Fruit fly (Drosophila melanogaster) whole organism, adult: ENCODE results near the gene FucTC.

Experiments
- CG11617 ChIP-seq: fragments of 200-800 bp; sonication (Bioruptor generic); optimal IDR thresholded peaks from 2 replicates; lab custom pipeline; 2017; ENCODE audit warnings: mild to moderate bottlenecking, missing biosample characterization, missing genetic modification reagents, missing genetic modification characterization
- CG12768 ChIP-seq: fragments of 200-800 bp; sonication (Bioruptor generic); optimal IDR thresholded peaks from 2 replicates; lab custom pipeline; 2017; ENCODE audit warnings: missing biosample characterization, missing genetic modification characterization, mild to moderate bottlenecking, moderate library complexity, missing genetic modification reagents
- CG14711 ChIP-seq: fragments of 200-800 bp; sonication (Bioruptor generic); optimal IDR thresholded peaks from 2 replicates; lab custom pipeline; 2018; ENCODE audit warnings: missing biosample characterization, mild to moderate bottlenecking, missing genetic modification characterization, moderate library complexity
- CG1620 ChIP-seq: fragments of 200-800 bp; sonication (Bioruptor generic); optimal IDR thresholded peaks from 2 replicates; lab custom pipeline; 2016; ENCODE audit warnings: missing biosample characterization, missing genetic modification characterization
- CG33017 ChIP-seq: fragments of 200-800 bp; sonication (Bioruptor generic); optimal IDR thresholded peaks from 2 replicates; lab custom pipeline; 2018; ENCODE audit warnings: missing biosample characterization, mild to moderate bottlenecking, missing genetic modification characterization, moderate library complexity
- CG5204 ChIP-seq: fragments of 200-800 bp; sonication (Bioruptor generic); optimal IDR thresholded peaks from 2 replicates; lab custom pipeline; 2016; ENCODE audit warnings: missing biosample characterization, missing genetic modification characterization
- CG7045 ChIP-seq: fragments of 200-800 bp; sonication (Bioruptor generic); optimal IDR thresholded peaks from 2 replicates; lab custom pipeline; 2017; ENCODE audit warnings: missing biosample characterization, mild to moderate bottlenecking, missing genetic modification characterization
- CG7101 ChIP-seq: fragments of 200-800 bp; sonication (Bioruptor generic); optimal IDR thresholded peaks from 2 replicates; lab custom pipeline; 2018; ENCODE audit warnings: missing biosample characterization, mild to moderate bottlenecking, missing genetic modification characterization, moderate library complexity
- Clk ChIP-seq: fragments of 200-800 bp; sonication (Bioruptor generic); optimal IDR thresholded peaks from 2 replicates; lab custom pipeline; 2017; ENCODE audit warnings: missing biosample characterization, missing genetic modification characterization
- Crg-1 ChIP-seq: fragments of 200-800 bp; sonication (Bioruptor generic); optimal IDR thresholded peaks from 2 replicates; lab custom pipeline; 2016; ENCODE audit warnings: missing biosample characterization, missing genetic modification characterization
- Hr96 ChIP-seq: fragments of 200-800 bp; sonication (Bioruptor generic); optimal IDR thresholded peaks from 2 replicates; lab custom pipeline; 2016; ENCODE audit warnings: missing biosample characterization, missing genetic modification characterization
- Mnt ChIP-seq: fragments of 200-800 bp; sonication (Bioruptor generic); optimal IDR thresholded peaks from 2 replicates; lab custom pipeline; 2016; ENCODE audit warnings: missing biosample characterization, mild to moderate bottlenecking, missing genetic modification characterization
- bab1 ChIP-seq: fragments of 200-800 bp; sonication (Bioruptor generic); optimal IDR thresholded peaks from 3 replicates; lab custom pipeline; 2019; ENCODE audit warnings: missing biosample characterization, mild to moderate bottlenecking, missing genetic modification characterization, moderate library complexity
- cic ChIP-seq: fragments of 200-800 bp; sonication (Bioruptor generic); optimal IDR thresholded peaks from 2 replicates; lab custom pipeline; 2017; ENCODE audit warnings: missing biosample characterization, mild to moderate bottlenecking, missing genetic modification characterization, moderate library complexity
- cnc ChIP-seq, 2 experiments: fragments of >200 bp; optimal IDR thresholded peaks; 2 replicates each; lab custom pipeline; 2017
- kay ChIP-seq: fragments of 200-800 bp; sonication (Bioruptor generic); peaks from one replicate; lab custom pipeline; 2016; ENCODE audit warnings: missing biosample characterization, missing genetic modification characterization, borderline replicate concordance
- ovo ChIP-seq: fragments of 200-800 bp; sonication (Bioruptor generic); optimal IDR thresholded peaks from 2 replicates; lab custom pipeline; 2016; ENCODE audit warnings: missing biosample characterization, missing genetic modification characterization
- pad ChIP-seq: fragments of 200-800 bp; sonication (Bioruptor generic); optimal IDR thresholded peaks from 3 replicates; lab custom pipeline; 2017; ENCODE audit warnings: missing biosample characterization, missing genetic modification characterization, mild to moderate bottlenecking, moderate library complexity, missing genetic modification reagents
- tj ChIP-seq: fragments of 200-800 bp; sonication (Bioruptor generic); optimal IDR thresholded peaks from 3 replicates; lab custom pipeline; 2017; ENCODE audit warnings: missing biosample characterization, mild to moderate bottlenecking, missing genetic modification characterization, moderate library complexity
- toe ChIP-seq: fragments of 200-800 bp; sonication (Bioruptor generic); optimal IDR thresholded peaks from 2 replicates; lab custom pipeline; 2016; ENCODE audit warnings: missing biosample characterization, missing genetic modification characterization

FucTC gene

DNA sequence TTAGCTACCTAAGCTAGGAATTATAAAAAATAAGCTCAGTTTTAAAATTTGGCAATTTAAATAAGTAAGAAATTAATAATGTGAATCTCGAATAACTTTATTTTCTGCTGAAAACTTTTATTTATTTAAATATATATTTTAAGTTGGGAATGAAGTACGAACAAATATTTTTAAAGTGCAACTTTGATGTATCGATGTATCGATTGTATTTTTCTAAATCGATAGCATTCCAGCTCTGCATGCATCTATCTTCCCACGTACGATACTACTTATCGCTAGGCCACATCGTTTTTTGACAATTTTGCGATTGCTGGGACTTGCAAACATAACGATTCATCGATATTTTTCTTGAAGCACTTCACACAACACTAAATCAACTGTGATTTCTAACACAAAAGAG lies 3.7 kb downstream of the FucTC start:
- no peak for TF ChIP-seq CG33017 (tag; lab: Kevin White, UChicago)
- TF ChIP-seq cnc (optimal IDR thresholded peaks at IDR 0.05; lab: Kevin White, UChicago) = no peak
- TF ChIP-seq Hr96 (GFP tag; lab: Kevin White, UChicago) = no peak
- TF ChIP-seq toe = peak; percentile 15

DNA sequence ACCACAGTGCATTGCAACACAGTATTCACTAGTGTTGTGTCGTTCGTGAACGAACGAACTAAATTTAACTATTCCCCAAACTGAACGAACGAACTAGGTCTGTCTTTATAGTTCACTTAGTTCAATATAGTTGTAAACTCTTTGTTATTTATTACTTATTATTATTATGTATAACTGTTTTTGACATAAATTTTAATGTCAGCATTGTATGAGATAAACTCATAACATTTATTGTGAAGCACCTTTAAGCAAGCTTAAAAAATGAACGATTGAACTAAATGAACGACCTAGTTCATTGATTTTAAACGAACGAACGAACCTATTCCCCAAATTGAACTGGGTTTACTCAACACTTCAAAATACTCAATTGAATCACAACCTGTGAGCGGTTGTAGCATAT lies 4.2 kb downstream of the FucTC start:
- TF ChIP-seq Mnt (GFP tag; lab: Kevin White, UChicago) (no peak), Hr96 (GFP tag; lab: Kevin White, UChicago) (no peak), CG7101 (tag; lab: Kevin White, UChicago) (no peak), kay (GFP tag; lab: Kevin White, UChicago) (no peak), bab1 (GFP tag; lab: Kevin White, UChicago) (no peak), ovo (GFP tag; lab: Kevin White, UChicago) (no peak), cic (no peak), CG14711 (tag; lab: Kevin White, UChicago) (no peak), CG11617 (GFP tag; lab: Kevin White, UChicago) (no peak), CG1620 (GFP tag; lab: Kevin White, UChicago) (no peak), CG7045 (GFP tag; lab: Kevin White, UChicago) (no peak)

DNA sequence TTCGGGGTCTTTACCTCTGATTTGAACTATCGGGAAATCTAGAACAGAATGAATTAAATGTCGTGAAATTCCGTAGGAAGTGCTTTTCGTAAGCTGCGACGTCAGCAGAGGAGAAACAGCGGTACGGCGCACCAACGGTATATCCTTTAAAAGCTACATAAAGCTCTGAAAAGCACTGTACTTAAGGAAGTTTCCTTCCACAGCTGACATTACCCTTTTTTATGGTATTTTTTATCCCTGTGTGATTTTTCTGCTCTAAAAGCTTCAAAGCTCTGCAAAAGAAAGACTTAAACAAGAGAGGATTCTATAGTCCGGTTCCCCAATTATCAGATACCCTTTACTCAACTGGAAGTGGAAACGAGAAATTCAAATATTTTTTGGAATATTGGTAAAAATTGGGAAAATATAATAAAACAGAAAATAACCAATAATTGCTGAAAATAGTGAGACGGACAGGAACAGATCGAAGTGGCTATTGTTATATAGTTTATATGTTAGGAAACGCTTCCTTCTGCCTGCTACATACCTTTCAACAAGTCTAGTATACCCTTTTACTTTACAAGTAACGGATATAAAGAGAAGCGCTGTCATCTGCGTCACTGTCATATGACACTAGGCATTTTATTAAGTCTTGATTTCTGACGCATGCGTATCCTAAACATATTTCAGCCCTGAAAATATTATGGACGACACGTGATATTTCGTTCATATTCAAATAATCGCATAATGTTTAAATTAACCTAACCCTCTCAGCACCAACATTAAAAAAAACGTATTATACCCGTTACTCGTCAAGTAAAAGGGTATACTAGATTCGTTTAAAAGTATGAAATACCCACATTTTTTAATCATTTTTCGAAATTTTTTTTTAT lies 6.3 kb downstream of the FucTC start, which contains the start of the genes stnA and stnB:
TSS of gene stnA (minus strand) at position 51 of the 872 bp plus-strand sequence.
TSS of gene stnB (minus strand) at position 51 of the 872 bp plus-strand sequence.
- peak; percentile 28 for TF ChIP-seq CG5204
- no peak for TF ChIP-seq kay (GFP tag; lab: Kevin White, UChicago)
- TF ChIP-seq Mnt (GFP tag; lab: Kevin White, UChicago) = no peak
- TF ChIP-seq CG1620 (GFP tag; lab: Kevin White, UChicago) = no peak
- TF ChIP-seq CG14711 (tag; lab: Kevin White, UChicago) = no peak
- peak; percentile 35 for TF ChIP-seq CG7101 (tag; lab: Kevin White, UChicago)
- TF ChIP-seq Crg-1 (GFP tag; lab: Kevin White, UChicago) = no peak
- TF ChIP-seq bab1 (GFP tag; lab: Kevin White, UChicago) = no peak
- TF ChIP-seq ovo (GFP tag; lab: Kevin White, UChicago) = no peak
- peak; percentile 1 for TF ChIP-seq toe
- TF ChIP-seq pad (GFP tag; lab: Kevin White, UChicago) = no peak
- no peak for TF ChIP-seq cnc (optimal IDR thresholded peaks at IDR 0.05; lab: Kevin White, UChicago)
- TF ChIP-seq cic = no peak
- TF ChIP-seq Hr96 (GFP tag; lab: Kevin White, UChicago) = no peak
- TF ChIP-seq CG11617 (GFP tag; lab: Kevin White, UChicago) = no peak

DNA sequence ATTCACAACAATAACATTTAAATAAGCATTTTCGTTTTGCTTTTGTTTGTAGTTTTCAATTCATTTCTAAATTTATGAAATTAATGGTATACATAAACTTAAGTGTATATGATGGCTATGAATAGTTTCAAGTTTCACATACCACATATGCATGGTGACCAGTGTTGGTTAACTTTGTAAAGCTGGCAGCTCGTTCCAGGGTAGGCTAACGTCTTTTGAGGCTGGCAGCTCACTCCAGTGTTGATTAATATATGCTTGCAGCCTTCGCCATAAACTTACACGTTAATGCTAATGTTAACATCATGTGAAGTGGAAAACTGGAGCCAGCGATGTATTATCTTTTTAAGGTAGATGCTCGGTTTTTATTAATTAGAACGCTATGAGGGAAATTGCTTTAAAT lies 29.6 kb downstream of the FucTC start:
- TF ChIP-seq CG1620 (GFP tag; lab: Kevin White, UChicago) = no peak
- no peak for TF ChIP-seq CG14711 (tag; lab: Kevin White, UChicago)
- no peak for TF ChIP-seq tj (GFP tag; lab: Kevin White, UChicago)
- TF ChIP-seq ovo (GFP tag; lab: Kevin White, UChicago) = no peak
- no peak for TF ChIP-seq Clk (GFP tag; lab: Kevin White, UChicago)
- no peak for TF ChIP-seq CG7045 (GFP tag; lab: Kevin White, UChicago)
- no peak for TF ChIP-seq Crg-1 (GFP tag; lab: Kevin White, UChicago)
- TF ChIP-seq toe = no peak
- TF ChIP-seq cic = no peak
- no peak for TF ChIP-seq CG5204
- no peak for TF ChIP-seq CG7101 (tag; lab: Kevin White, UChicago)
- no peak for TF ChIP-seq CG12768 (GFP tag; lab: Kevin White, UChicago)
- no peak for TF ChIP-seq CG11617 (GFP tag; lab: Kevin White, UChicago)
- TF ChIP-seq CG33017 (tag; lab: Kevin White, UChicago) = no peak
- no peak for TF ChIP-seq Mnt (GFP tag; lab: Kevin White, UChicago)
- no peak for TF ChIP-seq Hr96 (GFP tag; lab: Kevin White, UChicago)
- no peak for TF ChIP-seq bab1 (GFP tag; lab: Kevin White, UChicago)
- no peak for TF ChIP-seq kay (GFP tag; lab: Kevin White, UChicago)

DNA sequence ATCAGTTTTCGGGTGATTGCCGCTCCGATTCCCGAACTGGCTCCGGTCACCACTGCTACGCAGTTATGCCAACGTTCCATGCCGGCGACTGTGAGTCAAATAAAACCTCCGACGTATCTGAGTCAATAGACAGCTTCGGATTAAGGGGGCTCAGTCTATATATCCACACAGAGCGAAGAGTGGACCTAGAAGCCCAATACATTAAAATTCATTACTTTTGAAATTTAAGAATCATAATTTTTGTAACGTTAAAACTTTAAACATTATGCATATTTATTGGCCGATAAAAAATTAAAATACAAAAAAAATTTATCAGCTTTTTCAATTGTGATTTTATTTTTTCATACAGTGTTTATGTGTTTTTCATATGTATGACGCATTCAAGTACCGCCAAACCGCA lies 48.8 kb downstream of the FucTC start, which contains the start of gene CG40485:
TSS of gene CG40485 (minus strand) at position 101 of the 400 bp plus-strand sequence.
- TF ChIP-seq CG33017 (tag; lab: Kevin White, UChicago) (no peak), CG11617 (GFP tag; lab: Kevin White, UChicago) (no peak), cnc (optimal IDR thresholded peaks at IDR 0.05; lab: Kevin White, UChicago) (no peak), CG5204 (no peak), CG7101 (tag; lab: Kevin White, UChicago) (no peak), CG14711 (tag; lab: Kevin White, UChicago) (no peak), tj (GFP tag; lab: Kevin White, UChicago) (no peak), toe (no peak), ovo (GFP tag; lab: Kevin White, UChicago) (no peak), Clk (GFP tag; lab: Kevin White, UChicago) (no peak)

DNA sequence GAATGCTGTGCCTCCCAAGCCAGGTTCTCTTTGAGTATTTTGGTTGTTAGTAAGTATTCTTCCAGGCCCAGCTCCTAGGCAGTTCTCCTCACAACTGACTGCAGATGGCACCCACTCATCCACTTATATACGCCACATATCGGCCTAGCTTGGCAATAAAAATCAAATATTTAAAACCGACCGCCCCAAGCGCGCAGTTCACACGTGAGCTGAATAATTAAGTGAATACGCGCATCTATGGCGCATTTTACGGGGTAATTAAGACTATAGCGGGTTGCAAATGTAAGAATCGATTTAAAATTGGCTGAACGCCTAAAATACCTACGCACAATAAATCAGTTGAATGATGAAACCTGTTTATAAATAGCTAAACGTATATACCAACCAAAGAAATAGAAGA lies 51.1 kb downstream of the FucTC start, which contains the start of gene CG40486:
TSS of gene CG40486 (minus strand) at position 101 of the 400 bp plus-strand sequence.
- TF ChIP-seq bab1 (GFP tag; lab: Kevin White, UChicago) = no peak
- TF ChIP-seq Clk (GFP tag; lab: Kevin White, UChicago) = no peak
- TF ChIP-seq CG33017 (tag; lab: Kevin White, UChicago) = no peak
- TF ChIP-seq cnc (optimal IDR thresholded peaks at IDR 0.05; lab: Kevin White, UChicago) = no peak
- no peak for TF ChIP-seq CG12768 (GFP tag; lab: Kevin White, UChicago)
- TF ChIP-seq CG5204 = no peak
- TF ChIP-seq Mnt (GFP tag; lab: Kevin White, UChicago) = no peak
- TF ChIP-seq toe = no peak
- TF ChIP-seq cic = no peak
